Worm (Caenorhabditis elegans) whole organism, L1 larva: Measurements from ENCODE around the gene C38H2.2.

Experiments used
- F16B12.6 ChIP-seq: fragments of 150-350 bp; optimal IDR thresholded peaks from 2 replicates; lab custom pipeline; 2014; ENCODE audit warnings: missing biosample characterization, missing genetic modification characterization
- Y116A8C.19 ChIP-seq: sonication (generic microtip); optimal IDR thresholded peaks from 2 replicates; lab custom pipeline; 2016; ENCODE audit warnings: missing compliant biosample characterization, missing genetic modification characterization, borderline replicate concordance
- aha-1 ChIP-seq: fragments of 150-350 bp; optimal IDR thresholded peaks from 2 replicates; lab custom pipeline; 2014; ENCODE audit warnings: missing biosample characterization, missing genetic modification characterization
- alr-1 ChIP-seq: fragments of 200-800 bp; sonication (Bioruptor generic); optimal IDR thresholded peaks from 2 replicates; lab custom pipeline; 2018; ENCODE audit warnings: borderline replicate concordance, mild to moderate bottlenecking, missing genetic modification characterization, missing compliant biosample characterization
- ceh-8 ChIP-seq: fragments of 200-800 bp; sonication (Bioruptor generic); optimal IDR thresholded peaks from 2 replicates; lab custom pipeline; 2018; ENCODE audit warnings: mild to moderate bottlenecking, missing genetic modification characterization, moderate library complexity, missing compliant biosample characterization
- ces-1 ChIP-seq: fragments of 150-350 bp; optimal IDR thresholded peaks from 2 replicates; lab custom pipeline; 2014; ENCODE audit warnings: missing biosample characterization, missing genetic modification reagents, missing genetic modification characterization
- efl-1 ChIP-seq, 4 experiments: fragments of 150-350 bp; optimal IDR thresholded peaks in 3 of 4; peaks in 1 of 4; 1 replicate in 1 of 4; 2 replicates in 3 of 4; lab custom pipeline; 2014; ENCODE audit warnings: missing biosample characterization in 2 of 4, missing genetic modification characterization in 2 of 4, missing genetic modification reagents in 2 of 4
- efl-3 ChIP-seq: fragments of 200-800 bp; sonication (Bioruptor generic); optimal IDR thresholded peaks from 2 replicates; lab custom pipeline; 2018; ENCODE audit warnings: mild to moderate bottlenecking, missing genetic modification characterization, missing compliant biosample characterization
- egl-27 ChIP-seq, 2 experiments: fragments of 150-350 bp in 1 of 2; sonication (generic microtip); optimal IDR thresholded peaks; 3 replicates each; lab custom pipeline; 2017 to 2018; ENCODE audit warnings: missing biosample characterization in 2 of 2, missing genetic modification characterization in 2 of 2, missing genetic modification reagents in 2 of 2
- elt-2 ChIP-seq: sonication (generic microtip); optimal IDR thresholded peaks from 2 replicates; lab custom pipeline; 2016; ENCODE audit warnings: missing genetic modification characterization, mild to moderate bottlenecking, inconsistent platforms, missing compliant biosample characterization, missing genetic modification reagents
- ets-5 ChIP-seq: fragments of 200-800 bp; sonication (Bioruptor generic); IDR thresholded peaks from 2 replicates; pipeline ENCODE4 v1.3.6; 2022; ENCODE audit warnings: missing genetic modification characterization, missing compliant biosample characterization
- fkh-8 ChIP-seq: sonication (generic microtip); optimal IDR thresholded peaks from 2 replicates; lab custom pipeline; 2016; ENCODE audit warnings: mild to moderate bottlenecking, missing genetic modification characterization, missing compliant biosample characterization
- grh-1 ChIP-seq: fragments of 200-800 bp; sonication (Bioruptor generic); IDR thresholded peaks from 2 replicates; pipeline ENCODE4 v1.3.6; 2022; ENCODE audit warnings: missing genetic modification reagents, missing genetic modification characterization, missing compliant biosample characterization
- hlh-4 ChIP-seq: sonication (generic microtip); optimal IDR thresholded peaks from 2 replicates; lab custom pipeline; 2016; ENCODE audit warnings: mild to moderate bottlenecking, missing genetic modification characterization, missing compliant biosample characterization
- hpl-2 ChIP-seq: fragments of 150-350 bp; optimal IDR thresholded peaks from 2 replicates; lab custom pipeline; 2014; ENCODE audit warnings: missing biosample characterization, missing genetic modification reagents, missing genetic modification characterization
- irx-1 ChIP-seq: sonication (generic microtip); optimal IDR thresholded peaks from 2 replicates; lab custom pipeline; 2016; ENCODE audit warnings: missing genetic modification characterization, missing compliant biosample characterization
- jun-1 ChIP-seq: fragments of 150-350 bp; optimal IDR thresholded peaks from 2 replicates; lab custom pipeline; 2014; ENCODE audit warnings: missing biosample characterization, missing genetic modification reagents, missing genetic modification characterization
- lin-13 ChIP-seq: fragments of 150-350 bp; optimal IDR thresholded peaks from 2 replicates; lab custom pipeline; 2014; ENCODE audit warnings: missing biosample characterization, missing genetic modification reagents, missing genetic modification characterization
- lin-14 ChIP-seq: fragments of 200-800 bp; sonication (Bioruptor generic); optimal IDR thresholded peaks from 2 replicates; lab custom pipeline; 2018; ENCODE audit warnings: mild to moderate bottlenecking, missing genetic modification characterization, moderate library complexity, missing compliant biosample characterization
- lin-15B ChIP-seq: fragments of 150-350 bp; sonication (generic microtip); optimal IDR thresholded peaks from 3 replicates; lab custom pipeline; 2014; ENCODE audit warnings: missing biosample characterization, missing genetic modification characterization
- lin-35 ChIP-seq, 2 experiments: fragments of 150-350 bp; optimal IDR thresholded peaks; 2 replicates each; lab custom pipeline; 2014; ENCODE audit warnings: missing biosample characterization in 2 of 2, missing genetic modification characterization in 2 of 2, missing genetic modification reagents in 2 of 2
- lin-39 ChIP-seq: fragments of 150-350 bp; optimal IDR thresholded peaks from 2 replicates; lab custom pipeline; 2014; ENCODE audit warnings: missing biosample characterization, missing genetic modification reagents, missing genetic modification characterization
- mab-9 ChIP-seq: fragments of 200-800 bp; sonication (Bioruptor generic); IDR thresholded peaks from 2 replicates; pipeline ENCODE4 v1.3.6; 2022; ENCODE audit warnings: missing genetic modification reagents, missing genetic modification characterization, missing compliant biosample characterization
- mdl-1 ChIP-seq, 2 experiments: fragments of 150-350 bp; optimal IDR thresholded peaks; 2 replicates each; lab custom pipeline; 2014 to 2017; ENCODE audit warnings: missing biosample characterization in 2 of 2, missing genetic modification characterization in 2 of 2, inconsistent platforms in 1 of 2
- mef-2 ChIP-seq: fragments of 150-350 bp; optimal IDR thresholded peaks from 2 replicates; lab custom pipeline; 2014; ENCODE audit warnings: missing biosample characterization, missing genetic modification characterization
- mep-1 ChIP-seq: fragments of 150-350 bp; optimal IDR thresholded peaks from 2 replicates; lab custom pipeline; 2014; ENCODE audit warnings: missing biosample characterization, missing genetic modification characterization
- nhr-11 ChIP-seq: fragments of 150-350 bp; optimal IDR thresholded peaks from 2 replicates; lab custom pipeline; 2014; ENCODE audit warnings: missing biosample characterization, missing genetic modification characterization
- nhr-20 ChIP-seq: sonication (generic microtip); optimal IDR thresholded peaks from 2 replicates; lab custom pipeline; 2016; ENCODE audit warnings: mild to moderate bottlenecking, missing genetic modification characterization, missing compliant biosample characterization
- nhr-71 ChIP-seq: sonication (generic microtip); optimal IDR thresholded peaks from 2 replicates; lab custom pipeline; 2016; ENCODE audit warnings: mild to moderate bottlenecking, missing genetic modification characterization, moderate library complexity, missing compliant biosample characterization
- nhr-77 ChIP-seq: fragments of 150-350 bp; optimal IDR thresholded peaks from 2 replicates; lab custom pipeline; 2014; ENCODE audit warnings: missing biosample characterization, missing genetic modification characterization
- nhr-84 ChIP-seq: sonication (generic microtip); optimal IDR thresholded peaks from 2 replicates; lab custom pipeline; 2017; ENCODE audit warnings: missing biosample characterization, missing genetic modification characterization
- nhr-85 ChIP-seq: sonication (generic microtip); peaks from one replicate; lab custom pipeline; 2016; ENCODE audit warnings: missing genetic modification characterization, inconsistent platforms, missing compliant biosample characterization
- pax-3 ChIP-seq: fragments of 200-800 bp; sonication (Bioruptor generic); optimal IDR thresholded peaks from 2 replicates; lab custom pipeline; 2018; ENCODE audit warnings: mild to moderate bottlenecking, missing genetic modification characterization, moderate library complexity, missing compliant biosample characterization
- pqm-1 ChIP-seq: sonication (generic microtip); optimal IDR thresholded peaks from 3 replicates; lab custom pipeline; 2017; ENCODE audit warnings: missing biosample characterization, missing genetic modification characterization
- snpc-4 ChIP-seq: fragments of 150-350 bp; optimal IDR thresholded peaks from 2 replicates; lab custom pipeline; 2014; ENCODE audit warnings: missing biosample characterization, missing genetic modification characterization
- snu-23 ChIP-seq: sonication (generic microtip); optimal IDR thresholded peaks from 2 replicates; lab custom pipeline; 2016; ENCODE audit warnings: missing genetic modification characterization, missing compliant biosample characterization
- sptf-1 ChIP-seq: fragments of 150-350 bp; optimal IDR thresholded peaks from 2 replicates; lab custom pipeline; 2014; ENCODE audit warnings: missing biosample characterization, missing genetic modification characterization
- unc-130 ChIP-seq: fragments of 150-350 bp; optimal IDR thresholded peaks from 2 replicates; lab custom pipeline; 2017; ENCODE audit warnings: missing biosample characterization, missing genetic modification characterization, inconsistent platforms
- unc-30 ChIP-seq: sonication (generic microtip); optimal IDR thresholded peaks from 2 replicates; lab custom pipeline; 2017; ENCODE audit warnings: missing biosample characterization, missing genetic modification characterization
- unc-86 ChIP-seq: sonication (generic microtip); optimal IDR thresholded peaks from 2 replicates; lab custom pipeline; 2016; ENCODE audit warnings: missing genetic modification characterization, missing compliant biosample characterization
- vab-15 ChIP-seq: sonication (generic microtip); optimal IDR thresholded peaks from 2 replicates; lab custom pipeline; 2017; ENCODE audit warnings: missing genotype, mild to moderate bottlenecking, missing genetic modification characterization, missing compliant biosample characterization
- ztf-4 ChIP-seq: fragments of 150-350 bp; optimal IDR thresholded peaks from 2 replicates; lab custom pipeline; 2014; ENCODE audit warnings: missing biosample characterization, missing genetic modification characterization

C38H2.2 gene

ce11 chrIII:10333961-10334542 is 47.5 kb upstream of the C38H2.2 start, which contains the start of the genes jmjd-4 and mev-1 (continued):
- TF ChIP-seq snu-23 (GFP tag; lab: Kevin White, UChicago), result peak; percentile 93
- TF ChIP-seq alr-1, result no peak
- TF ChIP-seq efl-3 (GFP tag; lab: Kevin White, UChicago), result no peak
- peak; percentile 81 for TF ChIP-seq aha-1 (tag; lab: Kevin White, UChicago)
- no peak for TF ChIP-seq ces-1 (GFP tag; lab: Kevin White, UChicago)
- peak; percentile 38 for TF ChIP-seq ztf-4 (tag; lab: Kevin White, UChicago)
- TF ChIP-seq mep-1 (tag; lab: Kevin White, UChicago), result peak; percentile 95
- no peak for TF ChIP-seq hlh-4 (tag; lab: Kevin White, UChicago)
- peak; percentile 84 for TF ChIP-seq elt-2 (tag; lab: Kevin White, UChicago)
- no peak for TF ChIP-seq Y116A8C.19 (tag; lab: Kevin White, UChicago)
- peak; percentile 84 for TF ChIP-seq jun-1 (tag; lab: Kevin White, UChicago)
- peak; percentile 88 for TF ChIP-seq nhr-20 (tag; lab: Kevin White, UChicago)
- no peak for TF ChIP-seq egl-27 (tag; optimal IDR thresholded peaks at IDR 0.05; lab: Kevin White, UChicago)
- peak; percentile 76 for TF ChIP-seq F16B12.6 (tag; lab: Kevin White, UChicago)
- TF ChIP-seq mab-9 (GFP tag; lab: Robert Waterston, UW), result peak; percentile 81
- no peak for TF ChIP-seq ets-5 (GFP tag; lab: Robert Waterston, UW)
- TF ChIP-seq pqm-1 (tag; lab: Kevin White, UChicago), result peak; percentile 30
- peak; percentile 58 for TF ChIP-seq nhr-11 (tag; lab: Kevin White, UChicago)
- TF ChIP-seq lin-35 (GFP tag; optimal IDR thresholded peaks at IDR 0.05; lab: Kevin White, UChicago), result peak; percentile 86 to 92
- TF ChIP-seq snpc-4 (tag; lab: Kevin White, UChicago), result peak; percentile 82
- TF ChIP-seq nhr-84 (tag; lab: Kevin White, UChicago), result no peak
- TF ChIP-seq fkh-8 (tag; lab: Kevin White, UChicago), result peak; percentile 78
- TF ChIP-seq lin-13 (GFP tag; lab: Kevin White, UChicago), result peak; percentile 79
- no peak for TF ChIP-seq vab-15 (tag; lab: Kevin White, UChicago)
- peak; percentile 98 for TF ChIP-seq nhr-85 (tag; lab: Kevin White, UChicago)
- TF ChIP-seq sptf-1 (tag; lab: Kevin White, UChicago), result no peak
- TF ChIP-seq lin-14 (GFP tag; lab: Kevin White, UChicago), result peak; percentile 87
- TF ChIP-seq nhr-77, result peak; percentile 48
- TF ChIP-seq efl-1 (optimal IDR thresholded peaks at IDR 0.05; lab: Kevin White, UChicago), result peak; percentile 87 to 89
- peak; percentile 84 to 99 for TF ChIP-seq efl-1 (GFP tag; optimal IDR thresholded peaks at IDR 0.05 in 1 of 2; lab: Kevin White, UChicago)
- TF ChIP-seq nhr-71 (tag; lab: Kevin White, UChicago), result peak; percentile 93
- TF ChIP-seq irx-1 (tag; lab: Kevin White, UChicago), result peak; percentile 89
- peak; percentile 89 for TF ChIP-seq lin-39 (tag; lab: Kevin White, UChicago)
- no peak for TF ChIP-seq mef-2 (tag; lab: Kevin White, UChicago)
- peak; percentile 29 for TF ChIP-seq unc-130 (tag; lab: Kevin White, UChicago)
- peak; percentile 90 for TF ChIP-seq grh-1
- TF ChIP-seq unc-30, result no peak
- TF ChIP-seq pax-3 (tag; lab: Kevin White, UChicago), result peak; percentile 76
- no peak for TF ChIP-seq hpl-2 (GFP tag; lab: Kevin White, UChicago)
- peak; percentile 87 for TF ChIP-seq unc-86 (tag; lab: Kevin White, UChicago)
- peak; percentile 81 for TF ChIP-seq lin-15B (tag; lab: Kevin White, UChicago)
- peak; percentile 84 for TF ChIP-seq ceh-8 (GFP tag; lab: Kevin White, UChicago)
- peak in 1 of 2 experiments; percentile 77 for TF ChIP-seq mdl-1 (tag; optimal IDR thresholded peaks at IDR 0.05; lab: Kevin White, UChicago)
